Worm (Caenorhabditis elegans): Measurements from ENCODE around the gene srt-13.

DNA sequence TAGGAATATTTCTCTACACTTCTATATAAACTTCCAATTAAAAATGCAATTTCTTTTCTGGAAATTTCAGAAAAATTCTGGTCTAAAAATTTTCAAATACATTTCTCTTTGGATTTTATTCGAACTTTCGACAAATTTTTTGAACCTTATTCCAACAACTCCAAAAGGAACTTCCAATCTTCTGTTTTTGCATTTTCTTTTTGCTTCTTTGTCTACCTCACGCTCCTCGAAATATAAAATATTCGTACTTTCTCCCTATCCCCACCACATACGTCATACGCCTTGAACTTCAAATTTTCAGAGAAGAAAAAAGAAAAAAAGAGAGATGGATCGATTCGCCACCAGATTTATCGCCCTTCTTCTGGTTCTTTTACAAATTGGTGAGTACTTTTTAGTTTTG, 30.6 kb downstream of the srt-13 start, which contains the start of gene nlp-9:
- no peak for TF ChIP-seq hmg-20 (GFP tag; IDR thresholded peaks at IDR 0.05)
- no peak for TF ChIP-seq unc-62 (GFP tag; optimal IDR thresholded peaks at IDR 0.05)
- TF ChIP-seq K11D2.4 (GFP tag; IDR thresholded peaks at IDR 0.05) = no peak
- TF ChIP-seq snpc-4 (GFP tag; optimal IDR thresholded peaks at IDR 0.05) = no peak
- TF ChIP-seq snpc-4 (tag; optimal IDR thresholded peaks at IDR 0.05) = no peak
- no peak for TF ChIP-seq lir-1 (GFP tag; conservative IDR thresholded peaks at IDR 0.05)
- no peak for TF ChIP-seq mcd-1 (GFP tag; IDR thresholded peaks at IDR 0.05)
- no peak for TF ChIP-seq xnd-1 (tag; optimal IDR thresholded peaks at IDR 0.05)
- no peak for TF ChIP-seq ztf-26 (tag; optimal IDR thresholded peaks at IDR 0.05)
- no peak for TF ChIP-seq sea-2 (GFP tag; IDR thresholded peaks at IDR 0.05)

All from whole organism, young adult.